Fruit fly (Drosophila melanogaster): ENCODE results near the gene P5cr.
A peak's percentile ranks its signal among the peaks of the same experiment; 100 is the strongest.

P5cr gene

dm6 chr3R:19064037-19064664, 35.4 kb downstream of the P5cr start (continued):
- no peak for TF ChIP-seq dmrt93B (GFP tag; optimal IDR thresholded peaks at IDR 0.05)

DNA sequence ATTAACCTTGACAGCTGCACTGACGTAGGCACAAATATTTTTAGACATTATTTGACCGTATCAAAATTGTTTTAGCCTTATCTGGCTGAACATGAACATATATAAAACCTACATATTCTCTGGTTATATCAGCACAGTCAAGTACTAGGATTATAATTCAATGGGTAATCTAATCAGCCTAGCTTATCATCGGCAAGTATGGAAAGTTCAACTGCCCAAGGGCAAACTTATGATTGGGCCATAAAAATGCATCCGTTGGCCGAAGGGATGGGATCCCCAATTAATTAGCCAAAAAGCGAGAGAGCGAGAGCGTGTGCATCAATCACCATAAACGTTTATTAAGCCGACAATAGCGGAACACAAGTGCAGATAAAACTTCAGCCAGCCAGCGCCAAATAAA, 36.7 kb downstream of the P5cr start:
- TF ChIP-seq CrebA (GFP tag; optimal IDR thresholded peaks at IDR 0.05; ENCODE audit: borderline replicate concordance) (peak; percentile 68), Rel (GFP tag; optimal IDR thresholded peaks at IDR 0.05) (no peak), Rel (tag; optimal IDR thresholded peaks at IDR 0.05) (peak; percentile 87), CG9705 (GFP tag; optimal IDR thresholded peaks at IDR 0.05) (no peak), fru (GFP tag; optimal IDR thresholded peaks at IDR 0.05) (no peak), sage (GFP tag; optimal IDR thresholded peaks at IDR 0.05) (no peak), dmrt93B (GFP tag; optimal IDR thresholded peaks at IDR 0.05) (no peak), brk (GFP tag; optimal IDR thresholded peaks at IDR 0.05) (no peak)

dm6 chr3R:19066965-19067614, 38.4 kb downstream of the P5cr start:
- TF ChIP-seq CG9705 (GFP tag; optimal IDR thresholded peaks at IDR 0.05): no peak
- TF ChIP-seq Myc (optimal IDR thresholded peaks at IDR 0.05): no peak

- no peak for TF ChIP-seq Hnf4 (GFP tag; optimal IDR thresholded peaks at IDR 0.05)
- no peak for TF ChIP-seq rgr (GFP tag; optimal IDR thresholded peaks at IDR 0.05)
- TF ChIP-seq jim (GFP tag; optimal IDR thresholded peaks at IDR 0.05): no peak
Observed at dm6 chr3R:19067876-19068406, 39.2 kb downstream of the P5cr start.

- TF ChIP-seq Sp1 (GFP tag; optimal IDR thresholded peaks at IDR 0.05): no peak
- no peak for TF ChIP-seq HLH106 (tag; optimal IDR thresholded peaks at IDR 0.05)
- no peak for TF ChIP-seq fru (GFP tag; optimal IDR thresholded peaks at IDR 0.05)
- no peak for TF ChIP-seq Jra (GFP tag; optimal IDR thresholded peaks at IDR 0.05)
- no peak for TF ChIP-seq lola (GFP tag; optimal IDR thresholded peaks at IDR 0.05)
- no peak for TF ChIP-seq Myc (optimal IDR thresholded peaks at IDR 0.05)
- TF ChIP-seq Rel (GFP tag; optimal IDR thresholded peaks at IDR 0.05): no peak
- TF ChIP-seq Rel (tag; optimal IDR thresholded peaks at IDR 0.05): no peak
- no peak for TF ChIP-seq Hr83 (GFP tag; optimal IDR thresholded peaks at IDR 0.05; ENCODE audit: poor library complexity, severe bottlenecking)
Observed at dm6 chr3R:19069740-19070139, 41.0 kb downstream of the P5cr start.

DNA sequence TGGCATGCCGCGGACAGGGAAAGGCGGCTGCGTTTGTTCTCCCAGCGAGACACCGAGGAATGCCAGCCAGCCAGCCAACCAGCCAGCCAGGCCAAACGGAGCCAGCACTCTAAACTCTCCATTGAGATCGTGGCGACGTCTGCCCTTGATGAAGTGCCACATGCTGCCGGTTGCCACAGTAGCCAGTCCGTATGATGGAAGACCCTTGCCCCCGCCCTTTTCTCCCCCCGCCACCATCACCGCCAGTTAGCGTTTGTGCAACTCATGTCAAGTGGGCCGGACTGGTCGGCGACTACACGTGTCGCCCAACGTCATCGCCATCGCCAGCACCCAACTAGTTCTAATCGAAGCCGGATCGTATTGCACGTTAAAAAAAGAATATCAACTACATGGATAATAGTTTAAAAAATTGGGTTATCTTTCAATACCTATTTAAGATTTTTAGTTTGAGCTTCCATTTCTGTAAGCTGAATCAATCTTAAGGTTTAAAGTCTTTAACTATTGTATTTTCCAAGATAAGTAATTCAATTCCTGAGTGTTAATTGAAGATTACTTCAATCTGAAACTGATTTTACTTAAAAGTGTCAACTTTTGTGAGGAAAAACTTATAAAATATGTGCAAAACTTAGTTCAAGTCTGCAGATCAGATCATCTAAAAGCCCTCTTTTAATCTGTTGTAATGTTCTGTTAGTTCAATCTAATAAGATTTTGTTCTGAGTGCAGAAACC, 41.7 kb downstream of the P5cr start:
- no peak for TF ChIP-seq fru (GFP tag; optimal IDR thresholded peaks at IDR 0.05)
- no peak for TF ChIP-seq CG32264 (GFP tag; optimal IDR thresholded peaks at IDR 0.05)

DNA sequence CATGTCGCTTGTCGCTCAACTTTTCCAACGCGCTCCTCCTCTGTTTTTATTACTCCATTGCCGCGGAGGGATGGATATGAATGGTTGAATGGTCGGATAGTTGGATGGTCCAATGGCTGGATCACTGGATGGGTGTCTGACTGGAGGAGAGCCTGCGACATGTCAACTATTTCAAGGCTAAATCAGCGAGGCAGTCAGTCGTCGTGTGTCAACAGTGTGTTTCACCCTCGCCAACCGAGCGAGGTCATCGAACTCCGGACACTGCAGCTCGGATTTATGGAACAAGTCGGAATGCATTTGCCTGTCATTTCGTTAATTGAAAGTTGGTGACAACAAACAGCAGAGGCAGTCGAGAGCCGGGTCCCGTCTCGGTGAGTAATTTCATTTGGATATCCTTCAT, 43.2 kb downstream of the P5cr start:
- TF ChIP-seq Dif (GFP tag; optimal IDR thresholded peaks at IDR 0.05; ENCODE audit: partially characterized antibody) (no peak), usp (GFP tag; optimal IDR thresholded peaks at IDR 0.05) (no peak), N (GFP tag; optimal IDR thresholded peaks at IDR 0.05) (no peak), woc (GFP tag; optimal IDR thresholded peaks at IDR 0.05) (no peak), Vsx2 (GFP tag; optimal IDR thresholded peaks at IDR 0.05; ENCODE audit: partially characterized antibody) (no peak), fru (GFP tag; optimal IDR thresholded peaks at IDR 0.05) (no peak), sv (GFP tag; optimal IDR thresholded peaks at IDR 0.05) (no peak), Jra (GFP tag; optimal IDR thresholded peaks at IDR 0.05) (no peak), lola (GFP tag; optimal IDR thresholded peaks at IDR 0.05) (no peak), rgr (GFP tag; optimal IDR thresholded peaks at IDR 0.05) (no peak), dl (GFP tag; optimal IDR thresholded peaks at IDR 0.05; ENCODE audit: insufficient read depth in 1 of 2, partially characterized antibody in 2 of 2) (no peak), Sp1 (GFP tag; optimal IDR thresholded peaks at IDR 0.05) (no peak), Hnf4 (GFP tag; optimal IDR thresholded peaks at IDR 0.05) (no peak), Hr83 (GFP tag; optimal IDR thresholded peaks at IDR 0.05; ENCODE audit: poor library complexity, severe bottlenecking) (no peak), dsf (GFP tag; optimal IDR thresholded peaks at IDR 0.05; ENCODE audit: borderline replicate concordance) (no peak), jim (GFP tag; optimal IDR thresholded peaks at IDR 0.05) (no peak), dmrt93B (GFP tag; optimal IDR thresholded peaks at IDR 0.05) (no peak)

All from whole organism, wandering third instar larva.